Worm (Caenorhabditis elegans) whole organism, L2 larva: ENCODE measurements around the gene srx-120.

ENCODE experiments used
- elt-1 ChIP-seq: fragments of 150-350 bp; optimal IDR thresholded peaks from 2 replicates; lab custom pipeline; 2014; ENCODE audit warnings: missing biosample characterization, missing genetic modification characterization
- lin-11 ChIP-seq: fragments of 150-350 bp; sonication (generic microtip); optimal IDR thresholded peaks from 2 replicates; lab custom pipeline; 2014; ENCODE audit warnings: missing biosample characterization, missing genetic modification characterization, inconsistent platforms, mixed read lengths
- mab-5 ChIP-seq: fragments of 150-350 bp; optimal IDR thresholded peaks from 2 replicates; lab custom pipeline; 2014; ENCODE audit warnings: missing biosample characterization, missing genetic modification characterization
- nhr-25 ChIP-seq: fragments of 150-350 bp; sonication (generic microtip); optimal IDR thresholded peaks from 3 replicates; lab custom pipeline; 2014; ENCODE audit warnings: missing biosample characterization, missing genetic modification characterization
- snpc-4 ChIP-seq: fragments of 150-350 bp; optimal IDR thresholded peaks from 2 replicates; lab custom pipeline; 2014; ENCODE audit warnings: missing biosample characterization, missing genetic modification characterization
- ztf-11 ChIP-seq: sonication (generic microtip); optimal IDR thresholded peaks from 2 replicates; lab custom pipeline; 2017; ENCODE audit warnings: missing biosample characterization, missing genetic modification characterization

DNA sequence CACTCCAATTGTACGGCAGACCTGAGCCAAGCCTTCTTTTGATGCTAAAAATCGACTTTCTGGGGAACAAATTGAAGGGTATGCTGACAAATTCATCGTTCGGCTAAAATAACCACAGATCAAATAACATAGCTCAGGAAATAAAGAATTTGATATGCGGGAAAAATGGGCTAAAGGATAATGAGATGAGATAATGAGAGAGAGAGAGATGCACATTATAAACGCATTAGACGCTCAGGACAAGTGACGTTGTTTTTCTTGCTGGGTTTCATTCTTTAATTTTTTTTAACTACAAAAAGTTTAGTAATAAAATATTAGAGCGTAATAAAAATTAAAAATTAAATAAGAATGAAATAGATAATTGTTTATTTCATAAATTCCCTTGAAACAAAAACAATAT is 16.4 kb upstream of the srx-120 start, which contains the start of gene srh-69:
- TF ChIP-seq elt-1 (tag; lab: Kevin White, UChicago) (no peak), snpc-4 (tag; lab: Kevin White, UChicago) (no peak), lin-11 (tag; lab: Kevin White, UChicago) (no peak), nhr-25 (tag; lab: Kevin White, UChicago) (no peak), mab-5 (no peak), ztf-11 (tag; lab: Kevin White, UChicago) (no peak)
